Worm (Caenorhabditis elegans) whole organism, midembryonic: ENCODE data around the gene sod-3.

Experiments used
- T22C8.4 ChIP-seq: fragments of 200-800 bp; sonication (Bioruptor generic); IDR thresholded peaks from 2 replicates; pipeline ENCODE4 v1.3.6; 2022; ENCODE audit warnings: missing genetic modification characterization, missing compliant biosample characterization
- flt-1 ChIP-seq: fragments of 200-800 bp; sonication (Bioruptor generic); IDR thresholded peaks from 2 replicates; pipeline ENCODE4 v1.3.6; 2022; ENCODE audit warnings: missing genetic modification characterization, missing compliant biosample characterization
- ref-1 ChIP-seq: fragments of 200-800 bp; sonication (Bioruptor generic); conservative IDR thresholded peaks from 2 replicates; pipeline ENCODE4 v1.3.6; 2022; ENCODE audit warnings: missing genetic modification reagents, missing genetic modification characterization, missing compliant biosample characterization

DNA sequence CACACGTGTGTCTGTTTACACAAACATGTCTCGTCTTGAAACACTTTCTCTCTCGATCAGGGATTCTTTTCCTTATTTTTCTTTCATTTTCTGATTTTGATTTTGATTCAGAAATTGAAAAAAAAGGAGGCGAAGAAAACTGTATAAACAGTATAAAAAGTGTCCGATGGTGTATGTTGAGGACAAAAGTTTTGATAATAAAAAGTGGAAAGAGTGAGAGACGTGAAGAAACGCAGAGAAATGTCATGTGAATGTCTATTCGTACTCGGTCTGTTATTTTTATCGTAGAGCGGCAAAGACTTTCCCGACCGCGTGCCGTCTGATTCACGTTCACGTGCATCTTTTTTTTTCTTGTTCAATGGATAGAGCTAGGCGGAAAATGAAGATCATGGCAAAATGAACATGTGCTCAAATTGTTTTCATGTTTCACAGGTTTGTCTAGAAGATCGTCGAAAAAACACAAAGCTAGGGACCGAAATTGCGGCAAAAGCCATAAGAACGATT lies 28.8 kb upstream of the sod-3 start:
- TF ChIP-seq flt-1 (GFP tag; lab: Robert Waterston, UW) (no peak), ref-1 (GFP tag; lab: Robert Waterston, UW) (no peak), T22C8.4 (GFP tag; lab: Robert Waterston, UW) (no peak)
